Fruit fly (Drosophila melanogaster) whole organism, prepupa: Measurements from ENCODE around the gene Gcn2.

Experiments used
- CG10669 ChIP-seq: fragments of 200-800 bp; sonication (Bioruptor generic); optimal IDR thresholded peaks from 3 replicates; lab custom pipeline; 2018; ENCODE audit warnings: missing biosample characterization, mild to moderate bottlenecking, missing genetic modification characterization, moderate library complexity
- CG11294 ChIP-seq: fragments of 200-800 bp; sonication (Bioruptor generic); IDR thresholded peaks from 2 replicates; pipeline ENCODE4 v1.3.6; 2022; ENCODE audit warnings: missing biosample characterization, missing genetic modification characterization
- CG1621 ChIP-seq: fragments of 200-800 bp; sonication (Bioruptor generic); optimal IDR thresholded peaks from 3 replicates; lab custom pipeline; 2018; ENCODE audit warnings: missing biosample characterization, mild to moderate bottlenecking, missing genetic modification characterization
- CG6163 ChIP-seq: fragments of 200-800 bp; sonication (Bioruptor generic); IDR thresholded peaks from 3 replicates; pipeline ENCODE4 v1.3.6; 2022; ENCODE audit warnings: missing biosample characterization, missing genetic modification characterization
- Hr38 ChIP-seq: sonication (Bioruptor generic); optimal IDR thresholded peaks from 2 replicates; lab custom pipeline; 2016; ENCODE audit warnings: missing biosample characterization, missing genetic modification characterization
- Hr39 ChIP-seq: fragments of 200-800 bp; sonication (Bioruptor generic); optimal IDR thresholded peaks from 2 replicates; lab custom pipeline; 2016; ENCODE audit warnings: missing biosample characterization, missing genetic modification characterization
- Lpt ChIP-seq: fragments of 200-800 bp; sonication (Bioruptor generic); optimal IDR thresholded peaks from 3 replicates; lab custom pipeline; 2016; ENCODE audit warnings: missing biosample characterization, missing genetic modification characterization
- dac ChIP-seq: fragments of 200-800 bp; sonication (Bioruptor generic); optimal IDR thresholded peaks from 2 replicates; lab custom pipeline; 2017; ENCODE audit warnings: missing biosample characterization, mild to moderate bottlenecking, missing genetic modification characterization
- fd59A ChIP-seq: fragments of 200-800 bp; sonication (Bioruptor generic); optimal IDR thresholded peaks from 2 replicates; lab custom pipeline; 2017; ENCODE audit warnings: missing biosample characterization, mild to moderate bottlenecking, missing genetic modification characterization, missing genetic modification reagents
- fkh ChIP-seq: fragments of 200-800 bp; sonication (Bioruptor generic); optimal IDR thresholded peaks from 3 replicates; lab custom pipeline; 2017; ENCODE audit warnings: missing biosample characterization, mild to moderate bottlenecking, missing genetic modification characterization, moderate library complexity

DNA sequence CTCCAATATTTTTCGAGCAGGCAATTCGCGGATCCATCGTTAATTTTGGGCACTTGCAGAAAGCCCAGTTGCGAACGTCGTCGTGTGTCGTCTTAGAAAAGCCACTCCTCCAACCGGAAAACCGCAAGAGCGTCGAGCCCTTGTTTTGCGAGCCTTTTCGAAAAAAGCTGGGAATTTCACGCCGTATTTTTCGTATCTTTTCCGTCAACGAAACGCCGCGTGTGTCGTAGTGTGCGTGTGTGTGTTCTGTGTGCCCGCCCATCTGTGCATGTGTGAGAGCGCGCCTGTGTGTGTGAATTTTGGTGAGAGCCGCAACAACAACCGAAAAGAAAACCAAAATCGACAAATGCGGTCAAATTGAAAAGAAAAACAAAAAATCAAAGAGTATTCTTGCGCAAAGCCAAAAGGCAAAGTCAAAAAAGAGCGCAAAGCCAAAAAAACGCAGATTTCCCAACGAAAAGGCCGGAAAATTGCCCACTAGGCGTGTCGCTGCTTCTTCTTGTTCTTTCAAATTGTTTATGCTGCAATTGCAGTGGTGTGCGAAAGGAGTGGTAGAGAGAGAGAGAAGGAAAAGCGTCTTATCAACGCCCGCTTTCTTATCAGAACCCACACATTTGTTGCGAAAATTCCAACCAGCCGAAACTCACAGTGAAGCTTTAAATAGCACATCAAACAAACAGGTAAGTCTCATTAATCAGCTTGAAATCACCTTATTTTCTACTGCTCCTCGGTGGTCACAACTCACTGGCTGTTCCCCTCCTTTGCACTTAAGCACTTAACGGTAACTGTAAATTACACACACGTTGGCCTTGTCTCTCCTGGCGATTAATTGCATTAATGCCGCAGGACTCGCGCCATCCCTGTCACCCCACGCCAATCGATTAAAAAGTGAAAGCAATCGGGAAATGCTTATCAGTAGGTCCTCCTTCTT is 10.1 kb downstream of the Gcn2 start, which contains the start of gene PNPase:
- no peak for TF ChIP-seq Lpt (GFP tag; lab: Kevin White, UChicago)
- no peak for TF ChIP-seq dac (GFP tag; lab: Kevin White, UChicago)
- no peak for TF ChIP-seq CG11294 (GFP tag; lab: Robert Waterston, UW)
- no peak for TF ChIP-seq fkh (GFP tag; lab: Kevin White, UChicago)
- no peak for TF ChIP-seq Hr39 (GFP tag; lab: Kevin White, UChicago)
- TF ChIP-seq fd59A (GFP tag; lab: Kevin White, UChicago), result no peak
- TF ChIP-seq CG1621, result peak; percentile 81
- 0 out of 3 replicates have a peak, but pooled peaks have one; percentile 4 for TF ChIP-seq CG6163 (GFP tag; lab: Robert Waterston, UW)
- TF ChIP-seq Hr38, result no peak
- TF ChIP-seq CG10669 (GFP tag; lab: Kevin White, UChicago), result no peak
